Fruit fly (Drosophila melanogaster) whole organism, wandering third instar larva: ENCODE results near the gene Rtnl1.
A peak's percentile ranks its signal among the peaks of the same experiment; 100 is the strongest.

Experiments used
- Abd-B ChIP-seq: fragments of >200 bp; optimal IDR thresholded peaks from 2 replicates; lab custom pipeline; 2017; ENCODE audit warnings: missing biosample characterization, missing genetic modification characterization
- CG32264 ChIP-seq: fragments of 200-800 bp; sonication (Bioruptor generic); optimal IDR thresholded peaks from 2 replicates; lab custom pipeline; 2016; ENCODE audit warnings: missing biosample characterization, missing genetic modification characterization
- CG9705 ChIP-seq: fragments of 200-800 bp; sonication (Bioruptor generic); optimal IDR thresholded peaks from 2 replicates; lab custom pipeline; 2018; ENCODE audit warnings: missing biosample characterization, mild to moderate bottlenecking, missing genetic modification characterization
- CrebA ChIP-seq: fragments of 200-800 bp; sonication (Bioruptor generic); optimal IDR thresholded peaks from 2 replicates; lab custom pipeline; 2016; ENCODE audit warnings: missing biosample characterization, mild to moderate bottlenecking, missing genetic modification characterization, borderline replicate concordance
- Dfd ChIP-seq: fragments of >200 bp; optimal IDR thresholded peaks from 2 replicates; lab custom pipeline; 2017; ENCODE audit warnings: missing biosample characterization, missing genetic modification characterization
- Dif ChIP-seq: fragments of 200-275, 200-300 bp; sonication (Bioruptor generic); optimal IDR thresholded peaks from 2 replicates; lab custom pipeline; 2018; ENCODE audit warnings: missing biosample characterization, missing genetic modification characterization; ENCODE audit not compliant: partially characterized antibody
- GATAd ChIP-seq: sonication (Bioruptor generic); optimal IDR thresholded peaks from 2 replicates; lab custom pipeline; 2016; ENCODE audit warnings: missing biosample characterization, missing genetic modification characterization
- HLH106 ChIP-seq: fragments of 200-800 bp; optimal IDR thresholded peaks from 3 replicates; lab custom pipeline; 2019; ENCODE audit warnings: missing biosample characterization, mild to moderate bottlenecking, missing genetic modification characterization, moderate library complexity
- Hnf4 ChIP-seq: fragments of 200-800 bp; sonication (Bioruptor generic); optimal IDR thresholded peaks from 2 replicates; lab custom pipeline; 2016; ENCODE audit warnings: missing biosample characterization, mild to moderate bottlenecking, missing genetic modification characterization
- Hr78 ChIP-seq: fragments of >200 bp; optimal IDR thresholded peaks from 2 replicates; lab custom pipeline; 2017; ENCODE audit warnings: missing biosample characterization, missing genetic modification characterization
- Hr83 ChIP-seq: fragments of 200-300 bp; sonication (Bioruptor generic); optimal IDR thresholded peaks from 2 replicates; lab custom pipeline; 2016; ENCODE audit warnings: missing biosample characterization, mild to moderate bottlenecking, missing genetic modification characterization, moderate library complexity; ENCODE audit not compliant: poor library complexity, severe bottlenecking
- Jra ChIP-seq: sonication (Bioruptor generic); optimal IDR thresholded peaks from 2 replicates; lab custom pipeline; 2016; ENCODE audit warnings: missing biosample characterization, missing genetic modification characterization
- Mio ChIP-seq: sonication (Bioruptor generic); optimal IDR thresholded peaks from 2 replicates; lab custom pipeline; 2016; ENCODE audit warnings: missing biosample characterization, missing genetic modification characterization
- N ChIP-seq: fragments of >200 bp; optimal IDR thresholded peaks from 2 replicates; lab custom pipeline; 2018; ENCODE audit warnings: missing biosample characterization, missing external identifiers, missing genetic modification characterization
- Rel ChIP-seq, 2 experiments: fragments of 200-800 bp; sonication (Bioruptor generic) in 1 of 2; optimal IDR thresholded peaks; 2 replicates in 1 of 2; 3 replicates in 1 of 2; lab custom pipeline; 2016 to 2019; ENCODE audit warnings: mild to moderate bottlenecking in 2 of 2, missing biosample characterization in 2 of 2, missing genetic modification characterization in 2 of 2, moderate library complexity in 1 of 2
- Sp1 ChIP-seq: fragments of 200-800 bp; sonication (Bioruptor generic); optimal IDR thresholded peaks from 3 replicates; lab custom pipeline; 2019; ENCODE audit warnings: missing biosample characterization, mild to moderate bottlenecking, missing genetic modification characterization, moderate library complexity
- Vsx2 ChIP-seq: fragments of 200-300, 225-300 bp; sonication (Bioruptor generic); optimal IDR thresholded peaks from 2 replicates; lab custom pipeline; 2018; ENCODE audit warnings: missing biosample characterization, missing genetic modification characterization; ENCODE audit not compliant: partially characterized antibody
- br ChIP-seq: fragments of 200-800 bp; sonication (Bioruptor generic); optimal IDR thresholded peaks from 2 replicates; lab custom pipeline; 2016; ENCODE audit warnings: missing biosample characterization, missing genetic modification characterization
- brk ChIP-seq: fragments of 200-800 bp; sonication (Bioruptor generic); optimal IDR thresholded peaks from 2 replicates; lab custom pipeline; 2016; ENCODE audit warnings: missing biosample characterization, mild to moderate bottlenecking, missing genetic modification characterization
- dl ChIP-seq, 2 experiments: fragments of 175-275, 200-275 bp in 1 of 2; fragments of 200-275 bp in 1 of 2; sonication (Bioruptor generic); optimal IDR thresholded peaks; lab custom pipeline; 2018; ENCODE audit warnings: mild to moderate bottlenecking in 2 of 2, missing biosample characterization in 2 of 2, missing genetic modification characterization in 2 of 2, moderate library complexity in 2 of 2; ENCODE audit not compliant: partially characterized antibody in 2 of 2, insufficient read depth in 1 of 2
- dmrt93B ChIP-seq: fragments of 200-800 bp; sonication (Bioruptor generic); optimal IDR thresholded peaks from 2 replicates; lab custom pipeline; 2018; ENCODE audit warnings: missing biosample characterization, mild to moderate bottlenecking, missing genetic modification characterization
- dsf ChIP-seq: sonication (Bioruptor generic); optimal IDR thresholded peaks from 2 replicates; lab custom pipeline; 2016; ENCODE audit warnings: missing biosample characterization, missing genetic modification characterization, borderline replicate concordance
- ey ChIP-seq: fragments of 200-800 bp; sonication (Bioruptor generic); optimal IDR thresholded peaks from 2 replicates; lab custom pipeline; 2016; ENCODE audit warnings: missing biosample characterization, missing genetic modification characterization
- foxo ChIP-seq, 2 experiments: fragments of 200-800 bp; sonication (Bioruptor generic); optimal IDR thresholded peaks; 2 replicates in 1 of 2; 3 replicates in 1 of 2; lab custom pipeline; 2016 to 2017; ENCODE audit warnings: missing biosample characterization in 2 of 2, missing genetic modification characterization in 2 of 2
- h ChIP-seq: fragments of 200-800 bp; sonication (Bioruptor generic); optimal IDR thresholded peaks from 3 replicates; lab custom pipeline; 2016; ENCODE audit warnings: missing biosample characterization, mild to moderate bottlenecking, missing genetic modification characterization
- jim ChIP-seq: fragments of 175-275, 200-325 bp; sonication (Bioruptor generic); optimal IDR thresholded peaks from 2 replicates; lab custom pipeline; 2016; ENCODE audit warnings: missing biosample characterization, mild to moderate bottlenecking, missing genetic modification characterization
- lola ChIP-seq: fragments of >200 bp; optimal IDR thresholded peaks from 2 replicates; lab custom pipeline; 2017; ENCODE audit warnings: missing biosample characterization, missing genetic modification characterization
- pan ChIP-seq: fragments of >200 bp; optimal IDR thresholded peaks from 2 replicates; lab custom pipeline; 2017
- psq ChIP-seq: fragments of 200-800 bp; sonication (Bioruptor generic); optimal IDR thresholded peaks from 3 replicates; lab custom pipeline; 2017; ENCODE audit warnings: missing biosample characterization, mild to moderate bottlenecking, missing genetic modification characterization, moderate library complexity
- rgr ChIP-seq: fragments of 200-800 bp; sonication (Bioruptor generic); optimal IDR thresholded peaks from 3 replicates; lab custom pipeline; 2016; ENCODE audit warnings: missing biosample characterization, mild to moderate bottlenecking, missing genetic modification characterization
- sage ChIP-seq: fragments of 200-800 bp; sonication (Bioruptor generic); optimal IDR thresholded peaks from 2 replicates; lab custom pipeline; 2016; ENCODE audit warnings: missing biosample characterization, mild to moderate bottlenecking, missing genetic modification characterization
- sv ChIP-seq: fragments of 200-800 bp; sonication (Bioruptor generic); optimal IDR thresholded peaks from 3 replicates; lab custom pipeline; 2016; ENCODE audit warnings: missing biosample characterization, missing genetic modification characterization
- tai ChIP-seq: sonication (Bioruptor generic); optimal IDR thresholded peaks from 2 replicates; lab custom pipeline; 2016; ENCODE audit warnings: missing biosample characterization, missing genetic modification characterization
- usp ChIP-seq: fragments of >200 bp; optimal IDR thresholded peaks from 2 replicates; lab custom pipeline; 2017; ENCODE audit warnings: missing biosample characterization, missing genetic modification characterization
- woc ChIP-seq: sonication (Bioruptor generic); optimal IDR thresholded peaks from 2 replicates; lab custom pipeline; 2016; ENCODE audit warnings: missing biosample characterization, mild to moderate bottlenecking, missing genetic modification characterization

The Rtnl1 gene

dm6 chr2L:4996283-4996922 lies 13.1 kb downstream of the Rtnl1 start:
- TF ChIP-seq brk = no peak
- TF ChIP-seq dl (GFP tag; optimal IDR thresholded peaks at IDR 0.05; lab: Kevin White, UChicago; ENCODE audit: insufficient read depth in 1 of 2, partially characterized antibody in 2 of 2) = no peak
- no peak for TF ChIP-seq rgr (GFP tag; lab: Kevin White, UChicago)

dm6 chr2L:4995837-4996136 lies 13.7 kb downstream of the Rtnl1 start:
- TF ChIP-seq tai (GFP tag; lab: Kevin White, UChicago) = no peak
- TF ChIP-seq GATAd (GFP tag; lab: Kevin White, UChicago) = no peak
- TF ChIP-seq jim (GFP tag; lab: Kevin White, UChicago) = no peak

- TF ChIP-seq lola (GFP tag; lab: Kevin White, UChicago) (no peak), HLH106 (tag; lab: Kevin White, UChicago) (no peak), psq (GFP tag; lab: Kevin White, UChicago) (no peak)
These were observed 14.3 kb downstream of the Rtnl1 start for dm6 chr2L:4995010-4995836.

- TF ChIP-seq CrebA (GFP tag; lab: Kevin White, UChicago) (no peak), jim (GFP tag; lab: Kevin White, UChicago) (peak; percentile 80), Dfd (no peak), Sp1 (GFP tag; lab: Kevin White, UChicago) (no peak), sv (GFP tag; lab: Kevin White, UChicago) (no peak), tai (GFP tag; lab: Kevin White, UChicago) (no peak), Hr83 (GFP tag; lab: Kevin White, UChicago) (peak; percentile 3), CG9705 (GFP tag; lab: Kevin White, UChicago) (no peak)
These were observed 27.3 kb downstream of the Rtnl1 start for dm6 chr2L:4982098-4982646.

- TF ChIP-seq Hnf4 (GFP tag; lab: Kevin White, UChicago) (peak; percentile 98), Abd-B (GFP tag; lab: Kevin White, UChicago) (no peak), CG9705 (GFP tag; lab: Kevin White, UChicago) (peak; percentile 98), HLH106 (tag; lab: Kevin White, UChicago) (peak; percentile 99), foxo (GFP tag; optimal IDR thresholded peaks at IDR 0.05; lab: Kevin White, UChicago) (peak; percentile 91 to 99), rgr (GFP tag; lab: Kevin White, UChicago) (peak; percentile 98), ey (peak; percentile 97), CrebA (GFP tag; lab: Kevin White, UChicago) (no peak), Mio (GFP tag; lab: Kevin White, UChicago) (peak; percentile 92), Hr83 (GFP tag; lab: Kevin White, UChicago) (peak; percentile 97), Vsx2 (GFP tag; lab: Kevin White, UChicago) (no peak), GATAd (GFP tag; lab: Kevin White, UChicago) (peak; percentile 94), h (GFP tag; lab: Kevin White, UChicago) (peak; percentile 98), pan (lab: Kevin White, UChicago) (no peak), sage (peak; percentile 91), sv (GFP tag; lab: Kevin White, UChicago) (peak; percentile 99), N (GFP tag; lab: Kevin White, UChicago) (no peak), br (GFP tag; lab: Kevin White, UChicago) (peak; percentile 98), dsf (GFP tag; lab: Kevin White, UChicago) (peak; percentile 95), Dfd (no peak), dl (GFP tag; optimal IDR thresholded peaks at IDR 0.05; lab: Kevin White, UChicago; ENCODE audit: insufficient read depth in 1 of 2, partially characterized antibody in 2 of 2) (no peak), Hr78 (GFP tag; lab: Kevin White, UChicago) (no peak), usp (GFP tag; lab: Kevin White, UChicago) (no peak), dmrt93B (GFP tag; lab: Kevin White, UChicago) (peak; percentile 99), brk (peak; percentile 95), Sp1 (GFP tag; lab: Kevin White, UChicago) (peak; percentile 97), Dif (no peak), lola (GFP tag; lab: Kevin White, UChicago) (no peak), jim (GFP tag; lab: Kevin White, UChicago) (peak; percentile 93), Rel (GFP tag; optimal IDR thresholded peaks at IDR 0.05; lab: Kevin White, UChicago) (peak; percentile 89), Rel (tag; optimal IDR thresholded peaks at IDR 0.05; lab: Kevin White, UChicago) (peak; percentile 87), Jra (GFP tag; lab: Kevin White, UChicago) (peak; percentile 97), woc (peak; percentile 98), CG32264 (GFP tag; lab: Kevin White, UChicago) (peak; percentile 93)
These were observed 28.1 kb downstream of the Rtnl1 start, which contains the start of the genes CG8892 and CG34126 for dm6 chr2L:4981278-4981966. Gene CG8892 (minus strand): TSS chr2L:4981592. Gene CG34126 (plus strand): TSS chr2L:4981614.
